Fruit fly (Drosophila melanogaster) whole organism, prepupa: Measurements from ENCODE around the gene GlnRS.
A peak's percentile ranks its signal among the peaks of the same experiment; 100 is the strongest.

Source experiments
- CG10631 ChIP-seq: fragments of 200-800 bp; sonication (Bioruptor generic); optimal IDR thresholded peaks from 2 replicates; lab custom pipeline; 2016; ENCODE audit warnings: missing biosample characterization, missing genetic modification characterization
- CG11902 ChIP-seq: fragments of 200-800 bp; sonication (Bioruptor generic); optimal IDR thresholded peaks from 3 replicates; lab custom pipeline; 2016; ENCODE audit warnings: missing biosample characterization, missing genetic modification characterization
- CG15336 ChIP-seq: fragments of 200-800 bp; sonication (Bioruptor generic); IDR thresholded peaks from 2 replicates; pipeline ENCODE4 v1.3.6; 2022; ENCODE audit warnings: missing biosample characterization, missing genetic modification characterization
- CG1621 ChIP-seq: fragments of 200-800 bp; sonication (Bioruptor generic); optimal IDR thresholded peaks from 3 replicates; lab custom pipeline; 2018; ENCODE audit warnings: missing biosample characterization, mild to moderate bottlenecking, missing genetic modification characterization
- CG31627 ChIP-seq: fragments of 200-800 bp; sonication (Bioruptor generic); optimal IDR thresholded peaks from 3 replicates; lab custom pipeline; 2016; ENCODE audit warnings: missing biosample characterization, missing genetic modification characterization
- CG32006 ChIP-seq: fragments of 200-800 bp; sonication (Bioruptor generic); optimal IDR thresholded peaks from 3 replicates; lab custom pipeline; 2017; ENCODE audit warnings: missing biosample characterization, mild to moderate bottlenecking, missing genetic modification characterization
- CG4318 ChIP-seq: fragments of 200-800 bp; sonication (Bioruptor generic); optimal IDR thresholded peaks from 3 replicates; lab custom pipeline; 2017; ENCODE audit warnings: missing biosample characterization, mild to moderate bottlenecking, missing genetic modification characterization
- CG6792 ChIP-seq: fragments of 200-800 bp; sonication (Bioruptor generic); optimal IDR thresholded peaks from 3 replicates; lab custom pipeline; 2016; ENCODE audit warnings: missing biosample characterization, missing genetic modification characterization
- CG6854 ChIP-seq: fragments of 200-800 bp; sonication (Bioruptor generic); optimal IDR thresholded peaks from 2 replicates; lab custom pipeline; 2017; ENCODE audit warnings: missing biosample characterization, mild to moderate bottlenecking, missing genetic modification characterization
- CG7368 ChIP-seq: fragments of 200-800 bp; sonication (Bioruptor generic); optimal IDR thresholded peaks from 3 replicates; lab custom pipeline; 2016; ENCODE audit warnings: missing biosample characterization, missing genetic modification characterization
- CG8319 ChIP-seq: fragments of 200-800 bp; sonication (Bioruptor generic); optimal IDR thresholded peaks from 3 replicates; lab custom pipeline; 2016; ENCODE audit warnings: missing biosample characterization, missing genetic modification characterization
- Eip78C ChIP-seq: fragments of 200-800 bp; sonication (Bioruptor generic); peaks from one replicate; lab custom pipeline; 2016; ENCODE audit warnings: missing biosample characterization, missing genetic modification characterization
- Ets21C ChIP-seq: fragments of 200-800 bp; sonication (Bioruptor generic); optimal IDR thresholded peaks from 3 replicates; lab custom pipeline; 2016; ENCODE audit warnings: missing biosample characterization, missing genetic modification characterization
- Gug ChIP-seq: fragments of 200-800 bp; sonication (Bioruptor generic); IDR thresholded peaks from 2 replicates; pipeline ENCODE4 v1.3.6; 2022; ENCODE audit warnings: missing biosample characterization, missing genetic modification characterization
- Hr38 ChIP-seq: sonication (Bioruptor generic); optimal IDR thresholded peaks from 2 replicates; lab custom pipeline; 2016; ENCODE audit warnings: missing biosample characterization, missing genetic modification characterization
- Hr39 ChIP-seq: fragments of 200-800 bp; sonication (Bioruptor generic); optimal IDR thresholded peaks from 2 replicates; lab custom pipeline; 2016; ENCODE audit warnings: missing biosample characterization, missing genetic modification characterization
- OdsH ChIP-seq: fragments of 200-800 bp; sonication (Bioruptor generic); optimal IDR thresholded peaks from 3 replicates; lab custom pipeline; 2016; ENCODE audit warnings: missing biosample characterization, missing genetic modification characterization
- Smox ChIP-seq: fragments of 200-800 bp; sonication (Bioruptor generic); optimal IDR thresholded peaks from 3 replicates; lab custom pipeline; 2016; ENCODE audit warnings: missing biosample characterization, missing genetic modification characterization
- Sox102F ChIP-seq: fragments of 200-800 bp; sonication (Bioruptor generic); optimal IDR thresholded peaks from 2 replicates; lab custom pipeline; 2016; ENCODE audit warnings: missing biosample characterization, mild to moderate bottlenecking, missing genetic modification characterization
- Sox14 ChIP-seq: fragments of 200-800 bp; sonication (Bioruptor generic); optimal IDR thresholded peaks from 3 replicates; lab custom pipeline; 2016; ENCODE audit warnings: missing biosample characterization, missing genetic modification characterization
- Sox15 ChIP-seq: fragments of 200-800 bp; sonication (Bioruptor generic); optimal IDR thresholded peaks from 3 replicates; lab custom pipeline; 2016; ENCODE audit warnings: missing biosample characterization, missing genetic modification characterization
- achi ChIP-seq: fragments of 200-800 bp; sonication (Bioruptor generic); optimal IDR thresholded peaks from 3 replicates; lab custom pipeline; 2016; ENCODE audit warnings: missing biosample characterization, missing genetic modification characterization
- cyc ChIP-seq: fragments of 200-800 bp; sonication (Bioruptor generic); optimal IDR thresholded peaks from 3 replicates; lab custom pipeline; 2016; ENCODE audit warnings: missing biosample characterization, missing genetic modification characterization
- dac ChIP-seq: fragments of 200-800 bp; sonication (Bioruptor generic); optimal IDR thresholded peaks from 2 replicates; lab custom pipeline; 2017; ENCODE audit warnings: missing biosample characterization, mild to moderate bottlenecking, missing genetic modification characterization
- dsx ChIP-seq: fragments of 200-800 bp; optimal IDR thresholded peaks from 3 replicates; lab custom pipeline; 2019; ENCODE audit warnings: missing biosample characterization, mild to moderate bottlenecking, missing genetic modification characterization, moderate library complexity; ENCODE audit not compliant: poor library complexity, severe bottlenecking
- fkh ChIP-seq: fragments of 200-800 bp; sonication (Bioruptor generic); optimal IDR thresholded peaks from 3 replicates; lab custom pipeline; 2017; ENCODE audit warnings: missing biosample characterization, mild to moderate bottlenecking, missing genetic modification characterization, moderate library complexity
- lz ChIP-seq: fragments of 200-800 bp; sonication (Bioruptor generic); optimal IDR thresholded peaks from 3 replicates; lab custom pipeline; 2016; ENCODE audit warnings: missing biosample characterization, missing genetic modification characterization
- pdm3 ChIP-seq: fragments of 200-800 bp; sonication (Bioruptor generic); optimal IDR thresholded peaks from 3 replicates; lab custom pipeline; 2016; ENCODE audit warnings: missing biosample characterization, missing genetic modification characterization
- ss ChIP-seq, 2 experiments: fragments of 200-800 bp; sonication (Bioruptor generic); optimal IDR thresholded peaks; 2 replicates in 1 of 2; 3 replicates in 1 of 2; lab custom pipeline; 2017 to 2018; ENCODE audit warnings: mild to moderate bottlenecking in 2 of 2, missing biosample characterization in 2 of 2, missing genetic modification characterization in 2 of 2, moderate library complexity in 1 of 2
- topi ChIP-seq: fragments of 200-800 bp; sonication (Bioruptor generic); optimal IDR thresholded peaks from 3 replicates; lab custom pipeline; 2016; ENCODE audit warnings: missing biosample characterization, missing genetic modification characterization
- vri ChIP-seq: fragments of 200-800 bp; sonication (Bioruptor generic); optimal IDR thresholded peaks from 3 replicates; lab custom pipeline; 2016; ENCODE audit warnings: missing biosample characterization, mild to moderate bottlenecking, missing genetic modification characterization

GlnRS gene

DNA sequence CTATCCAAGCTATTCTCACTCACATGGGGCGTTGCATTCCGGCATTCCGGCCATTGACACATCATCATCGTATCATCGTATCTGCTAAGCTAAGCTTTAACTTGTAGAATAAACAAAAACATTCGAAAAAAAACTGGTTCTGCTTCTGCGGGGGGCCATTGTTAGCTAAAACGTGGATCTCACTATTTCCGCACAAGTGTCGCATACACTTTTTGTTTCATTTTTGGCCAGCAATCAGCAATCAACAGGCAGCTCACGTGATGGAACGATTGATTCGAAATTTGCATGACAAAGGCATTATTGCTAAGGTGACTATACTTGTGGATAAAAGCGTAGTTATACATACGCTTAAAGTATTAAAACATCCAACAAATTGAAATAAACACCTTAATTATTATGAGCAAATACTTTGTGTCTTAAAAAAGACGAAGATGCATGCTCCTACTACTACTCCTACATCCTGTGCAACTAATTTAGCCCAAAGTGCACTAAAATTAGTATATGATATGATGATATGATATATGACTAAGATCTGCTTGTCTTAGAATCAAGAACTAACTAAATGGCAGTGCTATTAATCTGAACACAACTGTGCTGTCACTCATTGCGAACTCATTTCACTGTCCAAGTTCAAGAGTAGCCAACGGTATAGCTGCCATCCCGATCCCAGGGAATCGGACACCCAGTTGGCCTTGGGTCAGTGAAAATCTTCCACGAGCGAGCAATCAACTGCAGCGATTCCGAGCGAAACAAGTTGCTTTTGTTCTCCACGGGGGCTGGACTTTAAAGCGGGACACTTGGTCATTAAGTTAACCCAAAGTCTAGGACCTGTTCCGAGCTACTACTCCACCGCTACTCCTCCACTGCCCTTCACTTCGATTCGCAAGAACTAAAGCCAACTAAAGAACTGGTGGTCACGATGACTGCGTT, 26.5 kb downstream of the GlnRS start (continued):
- TF ChIP-seq achi (GFP tag; lab: Kevin White, UChicago) = no peak
- no peak for TF ChIP-seq Smox (GFP tag; lab: Kevin White, UChicago)
- TF ChIP-seq Sox102F (GFP tag; lab: Kevin White, UChicago) = no peak
- TF ChIP-seq Sox14 (GFP tag; lab: Kevin White, UChicago) = no peak
- TF ChIP-seq Hr39 (GFP tag; lab: Kevin White, UChicago) = no peak
- TF ChIP-seq CG6854 = no peak
- no peak for TF ChIP-seq CG11902 (GFP tag; lab: Kevin White, UChicago)
- TF ChIP-seq CG7368 (GFP tag; lab: Kevin White, UChicago) = no peak
- TF ChIP-seq topi = no peak
- no peak for TF ChIP-seq CG15336
- peak; percentile 56 for TF ChIP-seq dsx (GFP tag; lab: Kevin White, UChicago)
- TF ChIP-seq lz (GFP tag; lab: Kevin White, UChicago) = no peak
- TF ChIP-seq CG31627 (GFP tag; lab: Kevin White, UChicago) = no peak
- TF ChIP-seq Hr38 (GFP tag; lab: Kevin White, UChicago) = no peak
- no peak for TF ChIP-seq vri (GFP tag; lab: Kevin White, UChicago)
- TF ChIP-seq, all 60 proteins: peak for 11

DNA sequence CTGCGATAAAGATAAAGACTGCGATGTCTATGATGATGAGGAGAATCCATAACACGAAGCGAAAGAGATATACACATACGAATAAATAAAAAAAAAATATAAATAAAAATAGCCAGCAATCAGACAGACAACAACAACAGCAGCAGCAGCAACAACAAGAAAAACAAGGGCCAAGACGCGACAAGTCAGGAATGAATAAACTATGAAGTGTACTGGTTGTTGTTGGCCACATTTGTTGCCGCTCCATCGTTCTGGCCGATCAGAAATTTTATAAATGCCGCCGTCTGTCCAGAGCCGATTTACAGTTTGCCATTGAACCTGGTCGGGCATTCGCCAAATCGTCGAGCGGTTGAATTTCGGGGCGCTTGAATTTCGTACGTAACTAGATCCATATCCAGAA, 28.2 kb downstream of the GlnRS start, which contains the start of gene Jhbp7:
TSS of gene Jhbp7 (plus strand) at position 301 of the 400 bp plus-strand sequence.
- TF ChIP-seq ss (GFP tag; optimal IDR thresholded peaks at IDR 0.05; lab: Kevin White, UChicago) (peak in 1 of 2 experiments; percentile 0), Hr39 (GFP tag; lab: Kevin White, UChicago) (no peak), dsx (GFP tag; lab: Kevin White, UChicago) (peak; percentile 8)
- TF ChIP-seq, all 60 proteins: peak for 2

DNA sequence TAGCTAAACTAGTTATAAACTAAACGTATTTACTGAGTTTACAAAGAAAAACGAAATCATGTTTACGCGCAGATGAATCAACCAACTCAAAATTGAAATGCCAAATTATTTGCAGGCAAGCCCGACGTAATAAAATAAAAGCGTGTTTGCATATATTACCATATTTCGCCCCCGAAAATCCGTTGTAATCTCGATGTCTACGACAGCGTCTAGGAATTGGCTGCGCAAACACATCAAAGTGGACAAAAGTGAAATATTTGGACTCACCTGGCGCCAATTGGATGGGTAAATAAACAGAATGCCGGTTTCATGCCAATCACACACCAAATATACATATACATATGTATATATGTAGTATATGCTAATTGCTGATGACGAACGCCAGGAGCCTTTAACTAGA, 29.4 kb downstream of the GlnRS start:
- TF ChIP-seq Eip78C (peak; percentile 16), Hr39 (GFP tag; lab: Kevin White, UChicago) (no peak), fkh (GFP tag; lab: Kevin White, UChicago) (peak; percentile 56), cyc (no peak), Sox14 (GFP tag; lab: Kevin White, UChicago) (no peak), CG4318 (GFP tag; lab: Kevin White, UChicago) (no peak), pdm3 (GFP tag; lab: Kevin White, UChicago) (no peak), Ets21C (GFP tag; lab: Kevin White, UChicago) (no peak), Gug (no peak), Sox15 (GFP tag; lab: Kevin White, UChicago) (no peak), CG11902 (GFP tag; lab: Kevin White, UChicago) (no peak), dac (GFP tag; lab: Kevin White, UChicago) (no peak), CG32006 (no peak), achi (GFP tag; lab: Kevin White, UChicago) (no peak)

DNA sequence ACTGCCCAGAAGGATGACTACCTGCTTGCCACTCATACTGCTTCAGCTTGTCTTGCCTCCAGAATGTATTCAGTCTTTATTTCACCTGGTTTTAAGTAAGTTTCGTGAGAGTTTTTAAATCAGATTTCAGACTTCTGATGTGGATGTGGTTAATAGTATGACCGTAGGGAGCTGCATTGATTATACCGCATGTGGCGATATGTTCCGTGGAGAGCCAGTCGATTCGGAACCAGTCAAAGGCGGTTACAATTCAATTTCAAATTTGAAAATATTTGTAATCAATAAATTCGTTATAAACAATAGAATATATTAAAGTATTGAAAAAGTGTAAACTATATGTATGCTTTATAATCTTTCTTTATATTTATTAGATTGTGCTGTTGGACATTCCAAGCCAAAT, 30.2 kb downstream of the GlnRS start, which contains the start of gene Sil1:
TSS of gene Sil1 (minus strand) at position 168 of the 400 bp plus-strand sequence.
- TF ChIP-seq CG1621 (tag; lab: Kevin White, UChicago) (peak; percentile 45), CG6792 (GFP tag; lab: Kevin White, UChicago) (no peak), OdsH (GFP tag; lab: Kevin White, UChicago) (no peak), CG10631 (GFP tag; lab: Kevin White, UChicago) (no peak), fkh (GFP tag; lab: Kevin White, UChicago) (no peak), cyc (no peak), dac (GFP tag; lab: Kevin White, UChicago) (no peak), CG8319 (GFP tag; lab: Kevin White, UChicago) (no peak)
